Worm (Caenorhabditis elegans) whole organism, L4 larva: ENCODE data around the gene F59F4.3.

Experiments used
- F49E8.2 ChIP-seq: sonication (generic microtip); optimal IDR thresholded peaks from 2 replicates; lab custom pipeline; 2016; ENCODE audit warnings: missing compliant biosample characterization, mild to moderate bottlenecking, missing genetic modification characterization, borderline replicate concordance
- R02D3.7 ChIP-seq: fragments of 150-350 bp; sonication (generic microtip); optimal IDR thresholded peaks from 3 replicates; lab custom pipeline; 2014; ENCODE audit warnings: missing biosample characterization, missing genetic modification characterization
- T20F7.1 ChIP-seq: fragments of 200-800 bp; sonication (Bioruptor generic); optimal IDR thresholded peaks from 2 replicates; lab custom pipeline; 2018; ENCODE audit warnings: mild to moderate bottlenecking, missing genetic modification characterization, missing compliant biosample characterization
- Y105C5A.15 ChIP-seq: fragments of 200-800 bp; sonication (Bioruptor generic); IDR thresholded peaks from 2 replicates; pipeline ENCODE4 v1.3.6; 2022; ENCODE audit warnings: missing genetic modification characterization, missing compliant biosample characterization
- ZK337.2 ChIP-seq: fragments of 200-800 bp; sonication (Bioruptor generic); IDR thresholded peaks from 2 replicates; pipeline ENCODE4 v1.3.6; 2022; ENCODE audit warnings: missing genetic modification reagents, missing genetic modification characterization, missing compliant biosample characterization
- aha-1 ChIP-seq: fragments of 150-350 bp; peaks from one replicate; lab custom pipeline; 2014; ENCODE audit warnings: missing biosample characterization, missing genetic modification characterization
- aly-2 ChIP-seq: sonication (generic microtip); optimal IDR thresholded peaks from 2 replicates; lab custom pipeline; 2018; ENCODE audit warnings: missing biosample characterization, missing genetic modification characterization
- ama-1 ChIP-seq: fragments of 150-350 bp; optimal IDR thresholded peaks from 2 replicates; lab custom pipeline; 2014; ENCODE audit warnings: inconsistent platforms, mixed read lengths
- attf-4 ChIP-seq: sonication (generic microtip); optimal IDR thresholded peaks from 3 replicates; lab custom pipeline; 2017; ENCODE audit warnings: missing biosample characterization, missing genetic modification characterization
- ceh-28 ChIP-seq: fragments of 150-350 bp; optimal IDR thresholded peaks from 2 replicates; lab custom pipeline; 2014; ENCODE audit warnings: missing biosample characterization, missing genetic modification reagents, missing genetic modification characterization
- ceh-44 ChIP-seq: fragments of 200-800 bp; sonication (Bioruptor generic); IDR thresholded peaks from 2 replicates; pipeline ENCODE4 v1.3.6; 2022; ENCODE audit warnings: missing genetic modification reagents, missing genetic modification characterization, missing compliant biosample characterization
- cey-2 ChIP-seq: sonication (generic microtip); optimal IDR thresholded peaks from 3 replicates; lab custom pipeline; 2017; ENCODE audit warnings: missing genetic modification characterization, mild to moderate bottlenecking, missing compliant biosample characterization, antibody characterized with exemption, borderline replicate concordance; ENCODE audit not compliant: insufficient read depth
- daf-16 ChIP-seq, 3 experiments: sonication (generic microtip); optimal IDR thresholded peaks; 2 replicates each; lab custom pipeline; 2016 to 2017; ENCODE audit warnings: missing genetic modification characterization in 3 of 3, missing genetic modification reagents in 3 of 3, mild to moderate bottlenecking in 2 of 3, missing compliant biosample characterization in 2 of 3, missing biosample characterization in 1 of 3, moderate library complexity in 1 of 3
- dmd-6 ChIP-seq: fragments of 200-800 bp; sonication (Bioruptor generic); IDR thresholded peaks from 2 replicates; pipeline ENCODE4 v1.3.6; 2022; ENCODE audit warnings: missing genetic modification reagents, missing genetic modification characterization, missing compliant biosample characterization
- dmd-8 ChIP-seq: fragments of 200-800 bp; sonication (Bioruptor generic); IDR thresholded peaks from 2 replicates; pipeline ENCODE4 v1.3.6; 2022; ENCODE audit warnings: missing genetic modification characterization, missing compliant biosample characterization
- dmd-9 ChIP-seq: fragments of 200-800 bp; sonication (Bioruptor generic); IDR thresholded peaks from 2 replicates; pipeline ENCODE4 v1.3.6; 2022; ENCODE audit warnings: missing genetic modification reagents, missing genetic modification characterization, missing compliant biosample characterization
- duxl-1 ChIP-seq: sonication (generic microtip); optimal IDR thresholded peaks from 2 replicates; lab custom pipeline; 2016; ENCODE audit warnings: mild to moderate bottlenecking, missing genetic modification characterization, moderate library complexity, missing compliant biosample characterization; ENCODE audit not compliant: poor library complexity
- dve-1 ChIP-seq: sonication (generic microtip); optimal IDR thresholded peaks from 2 replicates; lab custom pipeline; 2017; ENCODE audit warnings: antibody characterized with exemption, mild to moderate bottlenecking, missing genetic modification characterization, missing compliant biosample characterization; ENCODE audit not compliant: insufficient read depth
- fkh-10 ChIP-seq: fragments of 150-350 bp; optimal IDR thresholded peaks from 2 replicates; lab custom pipeline; 2014; ENCODE audit warnings: missing biosample characterization, missing genetic modification reagents, missing genetic modification characterization
- gei-8 ChIP-seq: fragments of 200-800 bp; sonication (Bioruptor generic); optimal IDR thresholded peaks from 2 replicates; lab custom pipeline; 2018; ENCODE audit warnings: mild to moderate bottlenecking, missing genetic modification characterization, missing compliant biosample characterization
- hif-1 ChIP-seq, 2 experiments: sonication (generic microtip); optimal IDR thresholded peaks; 2 replicates each; lab custom pipeline; 2016 to 2017; ENCODE audit warnings: missing compliant biosample characterization in 2 of 2, missing genetic modification characterization in 2 of 2, missing genetic modification reagents in 2 of 2, missing genotype in 2 of 2, mild to moderate bottlenecking in 1 of 2
- hlh-11 ChIP-seq: fragments of 200-800 bp; sonication (Bioruptor generic); optimal IDR thresholded peaks from 2 replicates; lab custom pipeline; 2018; ENCODE audit warnings: mild to moderate bottlenecking, missing genetic modification characterization, missing compliant biosample characterization
- hlh-30 ChIP-seq: sonication (generic microtip); optimal IDR thresholded peaks from 2 replicates; lab custom pipeline; 2017; ENCODE audit warnings: antibody characterized with exemption, mild to moderate bottlenecking, missing genetic modification characterization, missing compliant biosample characterization; ENCODE audit not compliant: insufficient read depth
- lin-29 ChIP-seq: fragments of 200-800 bp; sonication (Bioruptor generic); IDR thresholded peaks from 2 replicates; pipeline ENCODE4 v1.3.6; 2022; ENCODE audit warnings: missing genetic modification reagents, missing genetic modification characterization, missing compliant biosample characterization
- lin-39 ChIP-seq: fragments of 150-350 bp; optimal IDR thresholded peaks from 2 replicates; lab custom pipeline; 2014; ENCODE audit warnings: missing biosample characterization, missing genetic modification reagents, missing genetic modification characterization
- madf-5 ChIP-seq, 2 experiments: fragments of 200-800 bp; sonication (Bioruptor generic); IDR thresholded peaks; 2 replicates each; pipeline ENCODE4 v1.3.6; 2022; ENCODE audit warnings: missing compliant biosample characterization in 2 of 2, missing genetic modification characterization in 2 of 2
- mdl-1 ChIP-seq, 2 experiments: fragments of 150-350 bp in 1 of 2; sonication (generic microtip) in 1 of 2; optimal IDR thresholded peaks; 2 replicates each; lab custom pipeline; 2014 to 2017; ENCODE audit warnings: missing biosample characterization in 2 of 2, missing genetic modification characterization in 2 of 2
- nhr-10 ChIP-seq: fragments of 150-350 bp; optimal IDR thresholded peaks from 2 replicates; lab custom pipeline; 2014; ENCODE audit warnings: missing biosample characterization, missing genetic modification characterization
- nhr-25 ChIP-seq: sonication (generic microtip); optimal IDR thresholded peaks from 2 replicates; lab custom pipeline; 2017; ENCODE audit warnings: missing genetic modification characterization, mild to moderate bottlenecking, missing compliant biosample characterization, antibody characterized with exemption, moderate library complexity, borderline replicate concordance; ENCODE audit not compliant: insufficient read depth
- nhr-28 ChIP-seq: fragments of 150-350 bp; optimal IDR thresholded peaks from 2 replicates; lab custom pipeline; 2014; ENCODE audit warnings: missing biosample characterization, missing genetic modification characterization
- nhr-77 ChIP-seq: fragments of 150-350 bp; optimal IDR thresholded peaks from 2 replicates; lab custom pipeline; 2014; ENCODE audit warnings: missing biosample characterization, missing genetic modification characterization
- pha-4 ChIP-seq, 2 experiments: fragments of 150-350 bp in 1 of 2; fragments of 200-800 bp in 1 of 2; sonication (Bioruptor generic) in 1 of 2; IDR thresholded peaks in 1 of 2; optimal IDR thresholded peaks in 1 of 2; 2 replicates each; pipeline versions ENCODE4 v1.3.6 to Lab custom; 2014 to 2022; ENCODE audit warnings: missing genetic modification characterization in 2 of 2, missing genetic modification reagents in 2 of 2, missing biosample characterization in 1 of 2, missing compliant biosample characterization in 1 of 2
- set-16 ChIP-seq: fragments of 200-800 bp; sonication (Bioruptor generic); IDR thresholded peaks from 2 replicates; pipeline ENCODE4 v1.3.6; 2022; ENCODE audit warnings: missing genetic modification reagents, missing genetic modification characterization, missing compliant biosample characterization
- skn-1 ChIP-seq: fragments of 150-350 bp; optimal IDR thresholded peaks from 2 replicates; lab custom pipeline; 2014; ENCODE audit warnings: missing biosample characterization, missing genetic modification characterization
- snpc-1.2 ChIP-seq: fragments of 200-800 bp; sonication (Bioruptor generic); IDR thresholded peaks from 2 replicates; pipeline ENCODE4 v1.3.6; 2022; ENCODE audit warnings: missing genetic modification reagents, missing genetic modification characterization, missing compliant biosample characterization
- snpc-4 ChIP-seq: fragments of 150-350 bp; optimal IDR thresholded peaks from 2 replicates; lab custom pipeline; 2014; ENCODE audit warnings: missing biosample characterization, missing genetic modification characterization
- unc-39 ChIP-seq: sonication (generic microtip); optimal IDR thresholded peaks from 2 replicates; lab custom pipeline; 2017; ENCODE audit warnings: missing biosample characterization, missing genetic modification characterization
- unc-62 ChIP-seq, 3 experiments: fragments of 150-350 bp in 1 of 3; sonication (generic microtip); optimal IDR thresholded peaks in 2 of 3; peaks in 1 of 3; 1 replicate in 1 of 3; 2 replicates in 2 of 3; lab custom pipeline; 2014 to 2017; ENCODE audit warnings: missing biosample characterization in 3 of 3, missing genetic modification characterization in 3 of 3, missing genetic modification reagents in 3 of 3, missing genotype in 1 of 3
- zag-1 ChIP-seq: fragments of 150-350 bp; optimal IDR thresholded peaks from 2 replicates; lab custom pipeline; 2014; ENCODE audit warnings: missing biosample characterization, missing genetic modification characterization
- zfp-3 ChIP-seq: fragments of 200-800 bp; sonication (Bioruptor generic); conservative IDR thresholded peaks from 2 replicates; pipeline ENCODE4 v1.3.6; 2022; ENCODE audit warnings: missing genetic modification reagents, missing genetic modification characterization, missing compliant biosample characterization

Gene F59F4.3

DNA sequence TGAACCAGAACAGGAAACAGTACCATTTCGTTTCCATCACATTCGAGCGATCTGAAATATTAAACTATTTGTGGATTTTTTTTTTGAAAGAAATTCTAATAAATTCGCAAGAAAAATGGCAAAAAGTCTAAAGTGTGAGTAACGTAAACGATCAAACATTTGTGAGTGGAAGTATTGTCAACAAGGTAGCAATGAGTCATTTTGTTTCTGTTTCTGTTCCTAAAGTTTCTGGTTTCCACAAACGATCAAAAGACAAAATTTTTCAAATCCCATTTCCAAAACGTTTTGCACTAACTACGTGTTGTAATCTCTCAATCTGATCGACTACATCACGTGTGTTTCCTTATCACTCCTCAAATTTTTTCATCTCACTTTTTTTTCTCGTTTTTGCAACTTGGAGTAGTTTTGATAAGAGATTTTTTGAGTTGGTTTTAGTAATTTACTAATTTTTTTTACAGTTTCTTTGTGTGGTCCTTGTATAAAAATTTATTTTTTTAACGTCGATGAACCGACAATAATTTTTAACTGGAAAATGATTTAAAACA lies at the start of gene F59F4.3:
Gene F59F4.3 (minus strand): TSS at position 51 of the 545 bp plus-strand sequence.
- TF ChIP-seq dmd-8 (GFP tag; lab: Robert Waterston, UW) (no peak), madf-5 (GFP tag; IDR thresholded peaks at IDR 0.05; lab: Robert Waterston, UW) (no peak), T20F7.1 (GFP tag; lab: Kevin White, UChicago) (no peak), daf-16 (GFP tag; optimal IDR thresholded peaks at IDR 0.05; lab: Kevin White, UChicago) (no peak), daf-16 (tag; optimal IDR thresholded peaks at IDR 0.05; lab: Kevin White, UChicago) (peak; percentile 19), cey-2 (tag; lab: Kevin White, UChicago) (no peak), lin-39 (tag; lab: Kevin White, UChicago) (no peak), nhr-77 (tag; lab: Kevin White, UChicago) (no peak), snpc-1.2 (no peak), hif-1 (tag; optimal IDR thresholded peaks at IDR 0.05; lab: Kevin White, UChicago) (no peak), ZK337.2 (GFP tag; lab: Robert Waterston, UW) (no peak), snpc-4 (tag; lab: Kevin White, UChicago) (no peak), nhr-10 (no peak), hlh-11 (peak; percentile 3), zag-1 (tag; lab: Kevin White, UChicago) (no peak), mdl-1 (tag; optimal IDR thresholded peaks at IDR 0.05; lab: Kevin White, UChicago) (peak in 1 of 2 experiments; percentile 22), hlh-30 (tag; lab: Kevin White, UChicago) (peak; percentile 9), dve-1 (peak; percentile 68), dmd-6 (peak; percentile 40), nhr-25 (no peak), zfp-3 (no peak), unc-62 (GFP tag; optimal IDR thresholded peaks at IDR 0.05 in 1 of 2; lab: Kevin White, UChicago) (no peak), unc-62 (tag; optimal IDR thresholded peaks at IDR 0.05; lab: Kevin White, UChicago) (no peak), duxl-1 (no peak), unc-39 (tag; lab: Kevin White, UChicago) (no peak), F49E8.2 (tag; lab: Kevin White, UChicago) (no peak), dmd-9 (GFP tag; lab: Robert Waterston, UW) (no peak), fkh-10 (GFP tag; lab: Kevin White, UChicago) (no peak), attf-4 (tag; lab: Kevin White, UChicago) (no peak), Y105C5A.15 (no peak), gei-8 (GFP tag; lab: Kevin White, UChicago) (no peak), R02D3.7 (no peak), lin-29 (no peak), pha-4 (GFP tag; IDR thresholded peaks at IDR 0.05; lab: Robert Waterston, UW) (no peak), pha-4 (tag; optimal IDR thresholded peaks at IDR 0.05; lab: Kevin White, UChicago) (no peak), nhr-28 (tag; lab: Kevin White, UChicago) (peak; percentile 64), aly-2 (tag; lab: Kevin White, UChicago) (no peak), set-16 (GFP tag; lab: Robert Waterston, UW) (no peak), ceh-28 (tag; lab: Kevin White, UChicago) (no peak), ama-1 (lab: Kevin White, UChicago) (no peak), ceh-44 (GFP tag; lab: Robert Waterston, UW) (no peak)

DNA sequence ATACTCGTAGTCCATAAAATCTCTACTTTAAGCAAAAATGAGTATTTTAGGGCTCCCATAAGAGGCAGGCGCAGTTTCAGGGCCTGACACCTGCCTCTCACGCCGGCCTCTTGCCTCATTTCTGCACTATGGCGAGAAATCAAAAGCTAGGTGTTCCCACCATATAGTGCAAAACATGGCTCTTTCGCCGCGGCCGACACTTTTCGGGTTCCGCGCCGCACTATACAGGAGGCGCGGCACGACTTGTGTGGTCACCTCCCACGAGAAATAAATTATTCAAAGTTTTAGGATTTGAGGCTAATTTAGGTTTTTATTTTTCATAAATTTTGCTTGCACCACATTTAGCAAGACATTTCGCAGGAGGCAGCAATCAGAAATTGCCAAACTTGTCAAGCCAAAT lies 45.1 kb upstream of the F59F4.3 start:
- TF ChIP-seq skn-1 (no peak), unc-62 (GFP tag; optimal IDR thresholded peaks at IDR 0.05 in 1 of 2; lab: Kevin White, UChicago) (no peak), unc-62 (tag; optimal IDR thresholded peaks at IDR 0.05; lab: Kevin White, UChicago) (no peak), set-16 (GFP tag; lab: Robert Waterston, UW) (peak; percentile 15; the same call in 1 of the 2 replicates), aha-1 (tag; lab: Kevin White, UChicago) (no peak)
